Fruit fly (Drosophila melanogaster) whole organism, pupa: ENCODE measurements around the gene CG5961.

Source experiments
- CG12605 ChIP-seq: fragments of 200-800 bp; sonication (Bioruptor generic); IDR thresholded peaks from 2 replicates; pipeline ENCODE4 v1.3.6; 2022; ENCODE audit warnings: missing biosample characterization, missing genetic modification characterization
- rn ChIP-seq: fragments of 200-800 bp; sonication (Bioruptor generic); IDR thresholded peaks from 2 replicates; pipeline ENCODE4 v1.3.6; 2022; ENCODE audit warnings: missing biosample characterization, missing genetic modification characterization

DNA sequence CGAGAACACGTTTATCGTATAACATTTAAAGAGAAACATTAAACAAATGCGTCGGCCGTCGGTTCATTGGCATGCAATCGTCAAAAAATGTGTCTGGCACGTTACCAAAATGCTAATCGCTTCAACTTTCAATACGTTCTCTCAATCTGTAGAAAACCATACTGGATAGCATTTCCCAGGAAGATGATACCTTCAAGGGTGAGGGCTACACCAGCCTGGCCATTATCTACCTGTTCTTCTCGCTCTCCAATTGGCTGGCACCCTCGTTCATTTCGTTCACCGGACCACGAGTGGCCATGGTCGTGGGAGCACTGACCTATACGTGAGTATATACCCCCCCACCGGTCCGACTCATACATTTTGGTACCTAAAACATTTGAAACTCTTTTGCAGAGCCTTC, 5.6 kb downstream of the CG5961 start:
- TF ChIP-seq CG12605 (GFP tag; lab: Robert Waterston, UW): no peak
- no peak for TF ChIP-seq rn (GFP tag; lab: Robert Waterston, UW)
